Fruit fly (Drosophila melanogaster): Measurements from ENCODE around the gene CG32983.

Gene CG32983

DNA sequence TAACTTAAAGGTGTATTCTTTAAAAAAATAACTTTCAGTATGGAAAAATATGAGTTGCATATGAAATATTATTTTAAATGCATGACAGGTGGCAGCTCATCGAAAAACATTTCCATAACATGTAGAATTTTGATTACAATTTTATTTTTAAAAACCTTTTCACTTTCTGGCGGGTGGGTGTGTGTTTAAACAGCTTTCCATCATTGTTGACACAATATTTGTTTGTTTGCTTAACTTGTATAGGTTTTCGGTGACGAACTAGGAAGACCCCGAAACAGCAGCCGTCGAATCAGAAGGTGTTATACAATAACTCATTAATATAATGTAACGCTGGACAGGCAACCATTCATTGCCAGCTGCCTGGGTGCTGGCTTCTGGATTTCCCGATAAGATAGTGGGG is 5.8 kb upstream of the CG32983 start:
- TF ChIP-seq CG7101 (tag; optimal IDR thresholded peaks at IDR 0.05) (no peak), Hr96 (GFP tag; optimal IDR thresholded peaks at IDR 0.05) (no peak), toe (GFP tag; optimal IDR thresholded peaks at IDR 0.05) (no peak), CG33017 (tag; optimal IDR thresholded peaks at IDR 0.05) (no peak), cnc (optimal IDR thresholded peaks at IDR 0.05) (no peak), CG11617 (GFP tag; optimal IDR thresholded peaks at IDR 0.05) (no peak), Clk (GFP tag; optimal IDR thresholded peaks at IDR 0.05) (no peak), Crg-1 (GFP tag; optimal IDR thresholded peaks at IDR 0.05) (no peak), kay (GFP tag; ENCODE audit: borderline replicate concordance) (no peak), ovo (GFP tag; optimal IDR thresholded peaks at IDR 0.05) (no peak), tj (GFP tag; optimal IDR thresholded peaks at IDR 0.05) (no peak), pad (GFP tag; optimal IDR thresholded peaks at IDR 0.05) (no peak), CG1620 (GFP tag; optimal IDR thresholded peaks at IDR 0.05) (no peak), Mnt (GFP tag; optimal IDR thresholded peaks at IDR 0.05) (no peak), CG12768 (GFP tag; optimal IDR thresholded peaks at IDR 0.05) (no peak), cic (GFP tag; optimal IDR thresholded peaks at IDR 0.05) (no peak), bab1 (GFP tag; optimal IDR thresholded peaks at IDR 0.05) (no peak)

DNA sequence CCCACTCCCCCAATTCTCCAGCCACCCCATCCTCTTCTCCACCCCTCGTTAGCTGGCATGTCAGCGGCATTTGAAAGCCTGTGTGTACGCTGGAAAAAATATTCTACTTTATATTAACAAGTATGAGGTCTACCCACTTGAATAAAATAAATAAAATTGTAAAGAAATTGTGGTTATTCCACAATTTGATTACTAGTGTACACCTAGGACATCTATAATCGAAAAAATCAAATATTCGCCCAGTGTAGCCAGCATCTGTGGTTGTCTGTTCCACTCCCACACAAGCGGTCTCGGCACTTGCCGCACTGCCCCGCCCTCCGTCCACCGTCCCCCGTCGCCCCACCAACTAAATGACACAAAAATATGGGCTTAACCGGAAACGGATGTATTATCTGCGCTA is 4.9 kb upstream of the CG32983 start:
- TF ChIP-seq CG33017 (tag; optimal IDR thresholded peaks at IDR 0.05): no peak
- TF ChIP-seq Mnt (GFP tag; optimal IDR thresholded peaks at IDR 0.05): no peak
- no peak for TF ChIP-seq cic (GFP tag; optimal IDR thresholded peaks at IDR 0.05)
- no peak for TF ChIP-seq Hr96 (GFP tag; optimal IDR thresholded peaks at IDR 0.05)
- TF ChIP-seq CG1620 (GFP tag; optimal IDR thresholded peaks at IDR 0.05): no peak
- no peak for TF ChIP-seq CG14711 (tag; optimal IDR thresholded peaks at IDR 0.05)
- TF ChIP-seq CG7101 (tag; optimal IDR thresholded peaks at IDR 0.05): no peak
- TF ChIP-seq CG7045 (GFP tag; optimal IDR thresholded peaks at IDR 0.05): no peak
- no peak for TF ChIP-seq CG5204 (GFP tag; optimal IDR thresholded peaks at IDR 0.05)
- no peak for TF ChIP-seq pad (GFP tag; optimal IDR thresholded peaks at IDR 0.05)
- no peak for TF ChIP-seq cnc (optimal IDR thresholded peaks at IDR 0.05)
- TF ChIP-seq ovo (GFP tag; optimal IDR thresholded peaks at IDR 0.05): no peak
- TF ChIP-seq toe (GFP tag; optimal IDR thresholded peaks at IDR 0.05): no peak
- no peak for TF ChIP-seq CG12768 (GFP tag; optimal IDR thresholded peaks at IDR 0.05)
- no peak for TF ChIP-seq bab1 (GFP tag; optimal IDR thresholded peaks at IDR 0.05)
- TF ChIP-seq Crg-1 (GFP tag; optimal IDR thresholded peaks at IDR 0.05): no peak
- TF ChIP-seq CG11617 (GFP tag; optimal IDR thresholded peaks at IDR 0.05): no peak
- TF ChIP-seq Clk (GFP tag; optimal IDR thresholded peaks at IDR 0.05): no peak

DNA sequence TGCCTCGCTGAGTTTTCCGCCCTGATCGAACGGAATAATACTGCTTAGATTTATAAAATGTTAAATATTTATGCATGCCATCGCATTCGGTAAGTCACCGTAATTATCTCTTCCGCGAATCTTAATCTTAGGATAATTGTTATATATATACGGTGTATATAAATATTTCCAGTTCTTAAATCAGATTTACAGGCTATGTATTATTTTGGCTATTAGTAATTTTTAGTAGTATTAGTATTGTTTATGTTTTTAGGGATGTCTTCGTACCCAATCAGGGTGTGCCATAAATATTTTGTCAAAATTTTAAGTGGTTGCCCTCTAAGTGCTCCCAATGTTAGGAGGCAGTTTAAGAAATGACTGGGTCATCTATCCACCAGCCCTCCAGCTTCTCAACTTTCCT is 3.2 kb upstream of the CG32983 start, which contains the start of gene CG32986:
Gene CG32986 (plus strand): TSS at position 301 of the 400 bp plus-strand sequence.
- TF ChIP-seq Crg-1 (GFP tag; optimal IDR thresholded peaks at IDR 0.05) (no peak), CG7045 (GFP tag; optimal IDR thresholded peaks at IDR 0.05) (no peak), CG7101 (tag; optimal IDR thresholded peaks at IDR 0.05) (no peak)

DNA sequence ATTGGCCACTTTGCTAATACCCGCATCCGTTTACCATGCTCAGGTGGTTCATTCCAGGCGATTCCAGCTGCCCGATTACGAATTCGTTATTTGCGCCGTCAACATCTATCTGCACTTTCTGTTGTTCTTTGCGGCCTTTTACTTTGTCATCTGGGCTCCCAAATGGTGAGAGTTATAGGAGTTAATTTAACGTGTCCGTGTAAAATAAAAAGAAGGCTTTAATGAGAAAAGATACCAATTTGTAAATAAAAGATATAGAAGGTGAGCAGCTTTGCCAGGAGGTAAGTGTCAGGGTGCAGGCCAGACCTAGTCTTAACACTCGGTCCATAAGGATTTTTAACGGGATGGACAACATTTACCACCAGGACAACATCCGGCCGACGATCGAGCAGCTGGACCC is 2.1 kb upstream of the CG32983 start, which contains the start of gene CG32987:
Gene CG32987 (plus strand): TSS at position 301 of the 400 bp plus-strand sequence.
- TF ChIP-seq Hr96 (GFP tag; optimal IDR thresholded peaks at IDR 0.05) (no peak), Clk (GFP tag; optimal IDR thresholded peaks at IDR 0.05) (no peak), CG11617 (GFP tag; optimal IDR thresholded peaks at IDR 0.05) (no peak), CG5204 (GFP tag; optimal IDR thresholded peaks at IDR 0.05) (no peak), cic (GFP tag; optimal IDR thresholded peaks at IDR 0.05) (no peak), CG12768 (GFP tag; optimal IDR thresholded peaks at IDR 0.05) (no peak), bab1 (GFP tag; optimal IDR thresholded peaks at IDR 0.05) (no peak), Crg-1 (GFP tag; optimal IDR thresholded peaks at IDR 0.05) (no peak), CG33017 (tag; optimal IDR thresholded peaks at IDR 0.05) (no peak), cnc (optimal IDR thresholded peaks at IDR 0.05) (no peak), CG1620 (GFP tag; optimal IDR thresholded peaks at IDR 0.05) (no peak), pad (GFP tag; optimal IDR thresholded peaks at IDR 0.05) (no peak), Mnt (GFP tag; optimal IDR thresholded peaks at IDR 0.05) (no peak), CG7101 (tag; optimal IDR thresholded peaks at IDR 0.05) (no peak), ovo (GFP tag; optimal IDR thresholded peaks at IDR 0.05) (no peak), CG7045 (GFP tag; optimal IDR thresholded peaks at IDR 0.05) (no peak), CG14711 (tag; optimal IDR thresholded peaks at IDR 0.05) (no peak), toe (GFP tag; optimal IDR thresholded peaks at IDR 0.05) (no peak), kay (GFP tag; ENCODE audit: borderline replicate concordance) (no peak), tj (GFP tag; optimal IDR thresholded peaks at IDR 0.05) (no peak)

DNA sequence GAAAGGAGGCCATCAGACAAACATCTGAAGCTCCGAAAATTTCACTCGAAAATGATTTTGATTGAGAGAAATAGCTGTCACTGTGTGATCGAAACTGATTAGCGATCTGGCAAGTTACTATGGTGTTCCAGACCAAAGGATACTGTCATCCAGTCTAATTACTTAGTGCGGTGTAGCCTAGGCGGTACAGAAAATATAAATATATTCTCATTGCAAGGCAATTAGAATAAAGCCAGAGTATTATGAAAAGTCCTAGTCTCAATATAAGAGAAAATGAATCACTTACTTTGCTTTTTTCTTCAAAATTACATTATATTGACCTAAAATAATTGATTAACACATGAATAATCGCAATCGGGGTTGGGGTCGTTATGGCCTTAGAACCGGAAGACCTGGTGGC is 1.1 kb upstream of the CG32983 start, which contains the start of gene CG32988:
Gene CG32988 (plus strand): TSS at position 301 of the 400 bp plus-strand sequence.
- no peak for TF ChIP-seq toe (GFP tag; optimal IDR thresholded peaks at IDR 0.05)
- TF ChIP-seq bab1 (GFP tag; optimal IDR thresholded peaks at IDR 0.05): no peak
- no peak for TF ChIP-seq kay (GFP tag; ENCODE audit: borderline replicate concordance)

DNA sequence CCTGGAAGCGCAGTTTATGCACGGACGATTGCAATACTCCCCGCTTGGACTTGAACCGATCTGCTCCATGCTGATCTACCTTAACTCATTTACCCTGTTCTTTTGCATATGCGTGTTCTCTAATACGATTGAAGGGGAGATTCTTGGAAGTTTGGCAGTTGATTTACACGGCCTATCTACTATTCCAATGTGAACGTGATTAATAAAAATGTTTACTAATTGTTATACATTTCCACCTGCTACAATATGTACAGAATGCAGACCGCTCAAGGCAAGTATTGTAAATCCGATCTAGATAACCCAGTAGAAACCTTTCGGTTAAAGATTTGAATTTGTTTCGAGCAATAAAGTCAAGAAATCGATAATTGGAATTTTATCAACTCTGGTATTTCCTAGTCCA is 817 bp downstream of the CG32983 start, which contains the start of gene CG9483:
Gene CG9483 (plus strand): TSS at position 301 of the 400 bp plus-strand sequence.
- TF ChIP-seq CG14711 (tag; optimal IDR thresholded peaks at IDR 0.05): no peak
- TF ChIP-seq cic (GFP tag; optimal IDR thresholded peaks at IDR 0.05): no peak
- no peak for TF ChIP-seq pad (GFP tag; optimal IDR thresholded peaks at IDR 0.05)
- no peak for TF ChIP-seq Clk (GFP tag; optimal IDR thresholded peaks at IDR 0.05)
- no peak for TF ChIP-seq ovo (GFP tag; optimal IDR thresholded peaks at IDR 0.05)
- TF ChIP-seq bab1 (GFP tag; optimal IDR thresholded peaks at IDR 0.05): no peak
- TF ChIP-seq CG1620 (GFP tag; optimal IDR thresholded peaks at IDR 0.05): no peak
- no peak for TF ChIP-seq kay (GFP tag; ENCODE audit: borderline replicate concordance)
- TF ChIP-seq CG7045 (GFP tag; optimal IDR thresholded peaks at IDR 0.05): no peak
- no peak for TF ChIP-seq cnc (optimal IDR thresholded peaks at IDR 0.05)
- no peak for TF ChIP-seq Mnt (GFP tag; optimal IDR thresholded peaks at IDR 0.05)
- TF ChIP-seq Hr96 (GFP tag; optimal IDR thresholded peaks at IDR 0.05): no peak
- TF ChIP-seq toe (GFP tag; optimal IDR thresholded peaks at IDR 0.05): no peak
- no peak for TF ChIP-seq CG7101 (tag; optimal IDR thresholded peaks at IDR 0.05)
- TF ChIP-seq CG12768 (GFP tag; optimal IDR thresholded peaks at IDR 0.05): no peak
